Worm (Caenorhabditis elegans): ENCODE data around the gene pgp-9.

ce11 chrV:17810053-17810452, 54.4 kb downstream of the pgp-9 start, which contains the start of gene srh-296:
- TF ChIP-seq ceh-36 (tag; optimal IDR thresholded peaks at IDR 0.05) (no peak), ama-1 (optimal IDR thresholded peaks at IDR 0.05) (no peak), B0310.2 (tag; optimal IDR thresholded peaks at IDR 0.05) (no peak), flt-1 (GFP tag; IDR thresholded peaks at IDR 0.05) (no peak), hmbx-1 (tag; optimal IDR thresholded peaks at IDR 0.05) (no peak), hnd-1 (tag; optimal IDR thresholded peaks at IDR 0.05) (no peak), scrt-1 (GFP tag; IDR thresholded peaks at IDR 0.05) (no peak), ets-7 (tag; optimal IDR thresholded peaks at IDR 0.05) (no peak)
